Worm (Caenorhabditis elegans) whole organism, late embryonic: ENCODE measurements around the gene C02D5.2.

Experiments
- F13H6.1 ChIP-seq: sonication (generic microtip); optimal IDR thresholded peaks from 2 replicates; lab custom pipeline; 2016; ENCODE audit warnings: missing genetic modification characterization, missing compliant biosample characterization
- ama-1 ChIP-seq: fragments of 150-350 bp; optimal IDR thresholded peaks from 2 replicates; lab custom pipeline; 2014
- hlh-8 ChIP-seq: sonication (generic microtip); optimal IDR thresholded peaks from 2 replicates; lab custom pipeline; 2016; ENCODE audit warnings: missing genotype, missing genetic modification characterization, missing compliant biosample characterization
- unc-3 ChIP-seq, 2 experiments: fragments of 200-800 bp in 1 of 2; sonication (Bioruptor generic) in 1 of 2; sonication (generic microtip) in 1 of 2; conservative IDR thresholded peaks in 1 of 2; optimal IDR thresholded peaks in 1 of 2; 2 replicates each; pipeline versions ENCODE4 v1.3.6 to Lab custom; 2016 to 2022; ENCODE audit warnings: missing compliant biosample characterization in 2 of 2, missing genetic modification characterization in 2 of 2, missing genetic modification reagents in 1 of 2
- unc-55 ChIP-seq: sonication (generic microtip); optimal IDR thresholded peaks from 2 replicates; lab custom pipeline; 2017; ENCODE audit warnings: missing biosample characterization, missing genetic modification reagents, missing genetic modification characterization

- TF ChIP-seq unc-3 (GFP tag; conservative IDR thresholded peaks at IDR 0.05; lab: Robert Waterston, UW) = no peak
- TF ChIP-seq unc-3 (tag; optimal IDR thresholded peaks at IDR 0.05; lab: Kevin White, UChicago) = no peak
- TF ChIP-seq F13H6.1 (tag; lab: Kevin White, UChicago) = no peak
- no peak for TF ChIP-seq hlh-8 (tag; lab: Kevin White, UChicago)
- TF ChIP-seq ama-1 = no peak
- TF ChIP-seq unc-55 = no peak
Observed at ce11 chrIII:8577534-8577933, 20.4 kb downstream of the C02D5.2 start.
